Fruit fly (Drosophila melanogaster): ENCODE data around the gene Pex19.

The Pex19 gene

DNA sequence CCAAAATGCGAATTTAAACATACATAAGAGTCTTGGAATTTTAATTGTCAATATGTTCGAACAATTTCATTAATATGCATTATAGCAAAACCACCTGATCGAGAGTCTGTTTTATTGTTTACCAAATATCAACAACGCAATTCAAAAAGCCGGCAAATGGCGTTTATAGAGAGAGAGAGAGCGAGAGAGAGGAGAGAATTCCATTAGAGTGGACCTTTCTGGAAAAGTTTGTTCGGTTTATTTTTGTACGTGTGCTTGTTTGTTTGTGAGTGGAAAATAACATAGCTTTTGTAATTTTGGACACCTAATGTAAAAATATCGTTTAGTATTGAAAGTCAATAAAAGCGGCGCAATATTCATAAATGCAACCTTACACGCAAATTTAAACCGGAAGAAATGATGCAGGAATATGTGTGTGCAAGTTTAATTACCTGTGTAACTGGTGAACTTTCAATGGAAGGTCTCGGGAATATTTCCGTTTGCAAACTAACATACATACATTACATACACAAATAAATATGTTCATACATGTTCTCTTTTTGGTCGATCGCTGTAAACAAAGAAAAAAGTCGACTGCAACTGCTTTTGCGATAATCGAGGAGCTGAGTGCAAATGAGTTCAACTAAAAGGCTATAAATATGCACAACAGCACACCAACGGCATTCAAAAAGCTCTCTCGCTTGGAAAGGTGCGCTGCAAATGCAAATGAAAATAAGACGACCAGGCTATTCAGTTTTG is 46.8 kb upstream of the Pex19 start, which contains the start of gene CG6785 (continued):
- TF ChIP-seq ham (GFP tag; IDR thresholded peaks at IDR 0.05) (no peak), CG17328 (GFP tag; IDR thresholded peaks at IDR 0.05) (peak; percentile 59), CG7987 (GFP tag; optimal IDR thresholded peaks at IDR 0.05) (peak; percentile 93), CG12744 (GFP tag; optimal IDR thresholded peaks at IDR 0.05) (peak; percentile 88), maf-S (GFP tag; optimal IDR thresholded peaks at IDR 0.05) (peak; percentile 66), unpg (GFP tag; optimal IDR thresholded peaks at IDR 0.05) (peak; percentile 81), C15 (GFP tag; IDR thresholded peaks at IDR 0.05) (no peak), jumu (GFP tag; optimal IDR thresholded peaks at IDR 0.05) (peak; percentile 38), CG8765 (GFP tag; IDR thresholded peaks at IDR 0.05) (no peak), Neu2 (GFP tag; optimal IDR thresholded peaks at IDR 0.05; ENCODE audit: borderline replicate concordance) (no peak), CG6813 (GFP tag; optimal IDR thresholded peaks at IDR 0.05) (peak; percentile 96), Max (GFP tag; optimal IDR thresholded peaks at IDR 0.05) (peak; percentile 56), CG3847 (GFP tag; IDR thresholded peaks at IDR 0.05) (no peak), ftz-f1 (GFP tag; optimal IDR thresholded peaks at IDR 0.05) (no peak), CG10267 (tag; optimal IDR thresholded peaks at IDR 0.05) (peak; percentile 64), Mad (GFP tag; optimal IDR thresholded peaks at IDR 0.05) (peak; percentile 70), Ravus (GFP tag; IDR thresholded peaks at IDR 0.05) (no peak), sqz (GFP tag; optimal IDR thresholded peaks at IDR 0.05) (peak; percentile 80), zfh2 (GFP tag; optimal IDR thresholded peaks at IDR 0.05) (no peak), CG1233 (GFP tag; optimal IDR thresholded peaks at IDR 0.05) (peak; percentile 85), CG17359 (tag; optimal IDR thresholded peaks at IDR 0.05) (peak; percentile 88), Taf1 (GFP tag; IDR thresholded peaks at IDR 0.05) (no peak), HLH4C (GFP tag; IDR thresholded peaks at IDR 0.05; ENCODE audit: partially characterized antibody) (no peak), Bdp1 (GFP tag; optimal IDR thresholded peaks at IDR 0.05) (peak; percentile 68), Doc3 (GFP tag; IDR thresholded peaks at IDR 0.05; ENCODE audit: partially characterized antibody) (no peak), ab (GFP tag; optimal IDR thresholded peaks at IDR 0.05) (no peak), ind (GFP tag; optimal IDR thresholded peaks at IDR 0.05) (peak; percentile 2), sisA (GFP tag; IDR thresholded peaks at IDR 0.05) (no peak), seq (GFP tag; IDR thresholded peaks at IDR 0.05) (peak; percentile 77; the same call in 1 of the 2 replicates), Abd-B (GFP tag; optimal IDR thresholded peaks at IDR 0.05) (no peak), bowl (GFP tag; IDR thresholded peaks at IDR 0.05) (no peak), Opbp (GFP tag; IDR thresholded peaks at IDR 0.05; ENCODE audit: partially characterized antibody) (no peak), Hmx (GFP tag; optimal IDR thresholded peaks at IDR 0.05) (no peak), MBD-R2 (GFP tag; IDR thresholded peaks at IDR 0.05) (peak; percentile 7; the same call in 1 of the 2 replicates), wdn (GFP tag; IDR thresholded peaks at IDR 0.05) (peak; percentile 59; the same call in 1 of the 2 replicates), CG3407 (GFP tag; optimal IDR thresholded peaks at IDR 0.05) (peak; percentile 93), fd96Cb (tag; optimal IDR thresholded peaks at IDR 0.05) (peak; percentile 56), Lpt (GFP tag; optimal IDR thresholded peaks at IDR 0.05) (no peak), Dref (GFP tag; IDR thresholded peaks at IDR 0.05) (no peak), mam (GFP tag; optimal IDR thresholded peaks at IDR 0.05) (peak; percentile 37), CG15479 (GFP tag; optimal IDR thresholded peaks at IDR 0.05) (no peak), fru (optimal IDR thresholded peaks at IDR 0.05) (no peak), z (GFP tag; IDR thresholded peaks at IDR 0.05) (no peak), CG10366 (GFP tag; IDR thresholded peaks at IDR 0.05) (0 out of 2 replicates have a peak, but pooled peaks have one; percentile 14), Awh (GFP tag; IDR thresholded peaks at IDR 0.05) (peak; percentile 80), Spps (tag; optimal IDR thresholded peaks at IDR 0.05) (peak; percentile 73), pb (GFP tag; optimal IDR thresholded peaks at IDR 0.05) (peak; percentile 74), sr (GFP tag; IDR thresholded peaks at IDR 0.05) (peak; percentile 51; the same call in 1 of the 3 replicates), CG30020 (tag; optimal IDR thresholded peaks at IDR 0.05) (peak; percentile 24), CG8290 (GFP tag; optimal IDR thresholded peaks at IDR 0.05) (peak; percentile 74), CG8290 (tag; optimal IDR thresholded peaks at IDR 0.05) (peak; percentile 84 to 93)

Data from whole organism, embryonic.